Worm (Caenorhabditis elegans): Measurements from ENCODE around the gene dhcr-24.

- TF ChIP-seq nhr-11 (tag; optimal IDR thresholded peaks at IDR 0.05) (no peak), aly-2 (tag; optimal IDR thresholded peaks at IDR 0.05) (no peak), mdl-1 (tag; optimal IDR thresholded peaks at IDR 0.05) (no peak), nhr-76 (tag; optimal IDR thresholded peaks at IDR 0.05) (no peak), ztf-11 (tag; optimal IDR thresholded peaks at IDR 0.05) (no peak), elt-1 (tag; optimal IDR thresholded peaks at IDR 0.05) (no peak), nhr-237 (tag; optimal IDR thresholded peaks at IDR 0.05) (no peak), ztf-4 (tag; optimal IDR thresholded peaks at IDR 0.05) (no peak), zag-1 (tag; optimal IDR thresholded peaks at IDR 0.05) (no peak), nhr-28 (tag; optimal IDR thresholded peaks at IDR 0.05) (no peak)
Observed at ce11 chrX:2583135-2583683, 19.3 kb upstream of the dhcr-24 start.
